Worm (Caenorhabditis elegans): ENCODE measurements around the gene fkh-8.

Gene fkh-8

ce11 chrII:6208116-6208515, 16.9 kb upstream of the fkh-8 start, which contains the start of gene daf-37:
Gene daf-37, minus strand, starts transcription at chrII:6208216.
- no peak for TF ChIP-seq T22C8.4 (GFP tag; IDR thresholded peaks at IDR 0.05)
- TF ChIP-seq ref-1 (GFP tag; conservative IDR thresholded peaks at IDR 0.05) = no peak
- no peak for TF ChIP-seq tab-1 (GFP tag; IDR thresholded peaks at IDR 0.05)
- no peak for TF ChIP-seq ztf-29 (GFP tag; IDR thresholded peaks at IDR 0.05)
- no peak for TF ChIP-seq ztf-23 (GFP tag; IDR thresholded peaks at IDR 0.05)
- no peak for TF ChIP-seq med-1 (GFP tag; optimal IDR thresholded peaks at IDR 0.05; ENCODE audit: insufficient read depth)
- TF ChIP-seq klf-2 (GFP tag; conservative IDR thresholded peaks at IDR 0.05) = no peak
- no peak for TF ChIP-seq flt-1 (GFP tag; IDR thresholded peaks at IDR 0.05)
- no peak for TF ChIP-seq cog-1 (tag; optimal IDR thresholded peaks at IDR 0.05)

ce11 chrII:6207252-6207651, 16.1 kb upstream of the fkh-8 start:
- TF ChIP-seq T22C8.4 (GFP tag; IDR thresholded peaks at IDR 0.05) (no peak), ref-1 (GFP tag; conservative IDR thresholded peaks at IDR 0.05) (no peak), flt-1 (GFP tag; IDR thresholded peaks at IDR 0.05) (no peak), cog-1 (tag; optimal IDR thresholded peaks at IDR 0.05) (no peak), med-1 (GFP tag; optimal IDR thresholded peaks at IDR 0.05; ENCODE audit: insufficient read depth) (no peak), ztf-23 (GFP tag; IDR thresholded peaks at IDR 0.05) (no peak), tab-1 (GFP tag; IDR thresholded peaks at IDR 0.05) (no peak), ztf-29 (GFP tag; IDR thresholded peaks at IDR 0.05) (no peak), klf-2 (GFP tag; conservative IDR thresholded peaks at IDR 0.05) (no peak)

ce11 chrII:6202910-6203309, 11.7 kb upstream of the fkh-8 start, which contains the start of gene C30B5.17:
Gene C30B5.17, minus strand, starts transcription at chrII:6203010.
- TF ChIP-seq klf-2 (GFP tag; conservative IDR thresholded peaks at IDR 0.05) (no peak), cog-1 (tag; optimal IDR thresholded peaks at IDR 0.05) (no peak)

- TF ChIP-seq med-1 (GFP tag; optimal IDR thresholded peaks at IDR 0.05; ENCODE audit: insufficient read depth) = no peak
- TF ChIP-seq cog-1 (tag; optimal IDR thresholded peaks at IDR 0.05) = no peak
- TF ChIP-seq tab-1 (GFP tag; IDR thresholded peaks at IDR 0.05) = no peak
- no peak for TF ChIP-seq ref-1 (GFP tag; conservative IDR thresholded peaks at IDR 0.05)
- no peak for TF ChIP-seq klf-2 (GFP tag; conservative IDR thresholded peaks at IDR 0.05)
- TF ChIP-seq ztf-23 (GFP tag; IDR thresholded peaks at IDR 0.05) = no peak
- no peak for TF ChIP-seq T22C8.4 (GFP tag; IDR thresholded peaks at IDR 0.05)
- no peak for TF ChIP-seq flt-1 (GFP tag; IDR thresholded peaks at IDR 0.05)
- TF ChIP-seq ztf-29 (GFP tag; IDR thresholded peaks at IDR 0.05) = no peak
Observed at ce11 chrII:6199010-6199409, 7.8 kb upstream of the fkh-8 start.

ce11 chrII:6198468-6198867, 7.3 kb upstream of the fkh-8 start, which contains the start of gene szy-4:
Gene szy-4, plus strand, starts transcription at chrII:6198696.
- TF ChIP-seq ref-1 (GFP tag; conservative IDR thresholded peaks at IDR 0.05) (no peak), tab-1 (GFP tag; IDR thresholded peaks at IDR 0.05) (no peak), ztf-29 (GFP tag; IDR thresholded peaks at IDR 0.05) (no peak), flt-1 (GFP tag; IDR thresholded peaks at IDR 0.05) (no peak), cog-1 (tag; optimal IDR thresholded peaks at IDR 0.05) (no peak), med-1 (GFP tag; optimal IDR thresholded peaks at IDR 0.05; ENCODE audit: insufficient read depth) (no peak), klf-2 (GFP tag; conservative IDR thresholded peaks at IDR 0.05) (no peak), T22C8.4 (GFP tag; IDR thresholded peaks at IDR 0.05) (no peak), ztf-23 (GFP tag; IDR thresholded peaks at IDR 0.05) (no peak)

- TF ChIP-seq tab-1 (GFP tag; IDR thresholded peaks at IDR 0.05) (no peak), med-1 (GFP tag; optimal IDR thresholded peaks at IDR 0.05; ENCODE audit: insufficient read depth) (no peak), flt-1 (GFP tag; IDR thresholded peaks at IDR 0.05) (no peak), klf-2 (GFP tag; conservative IDR thresholded peaks at IDR 0.05) (no peak), ztf-29 (GFP tag; IDR thresholded peaks at IDR 0.05) (no peak), T22C8.4 (GFP tag; IDR thresholded peaks at IDR 0.05) (peak; percentile 62), cog-1 (tag; optimal IDR thresholded peaks at IDR 0.05) (no peak), ztf-23 (GFP tag; IDR thresholded peaks at IDR 0.05) (peak; percentile 36; the same call in 1 of the 2 replicates), ref-1 (GFP tag; conservative IDR thresholded peaks at IDR 0.05) (no peak)
Observed at ce11 chrII:6196875-6197274, 5.7 kb upstream of the fkh-8 start, which contains the start of the genes rbmx-2 and C30B5.2. Gene rbmx-2, minus strand, starts transcription at chrII:6196948. Gene C30B5.2, plus strand, starts transcription at chrII:6197180.

- TF ChIP-seq ztf-29 (GFP tag; IDR thresholded peaks at IDR 0.05) (no peak), flt-1 (GFP tag; IDR thresholded peaks at IDR 0.05) (no peak), ztf-23 (GFP tag; IDR thresholded peaks at IDR 0.05) (no peak), tab-1 (GFP tag; IDR thresholded peaks at IDR 0.05) (no peak), cog-1 (tag; optimal IDR thresholded peaks at IDR 0.05) (no peak)
Observed at ce11 chrII:6192484-6192883, 1.3 kb upstream of the fkh-8 start, which contains the start of gene cpb-2. Gene cpb-2, plus strand, starts transcription at chrII:6192784.

ce11 chrII:6190770-6191169, 423 bp downstream of the fkh-8 start:
- TF ChIP-seq med-1 (GFP tag; optimal IDR thresholded peaks at IDR 0.05; ENCODE audit: insufficient read depth) = no peak
- no peak for TF ChIP-seq ztf-29 (GFP tag; IDR thresholded peaks at IDR 0.05)

- TF ChIP-seq cog-1 (tag; optimal IDR thresholded peaks at IDR 0.05) (no peak), ztf-29 (GFP tag; IDR thresholded peaks at IDR 0.05) (no peak), ref-1 (GFP tag; conservative IDR thresholded peaks at IDR 0.05) (no peak)
Observed at ce11 chrII:6181337-6181736, 9.9 kb downstream of the fkh-8 start.

ce11 chrII:6180552-6180951, 10.6 kb downstream of the fkh-8 start:
- TF ChIP-seq ztf-29 (GFP tag; IDR thresholded peaks at IDR 0.05) = no peak
- TF ChIP-seq klf-2 (GFP tag; conservative IDR thresholded peaks at IDR 0.05) = no peak
- no peak for TF ChIP-seq cog-1 (tag; optimal IDR thresholded peaks at IDR 0.05)
- no peak for TF ChIP-seq tab-1 (GFP tag; IDR thresholded peaks at IDR 0.05)
- TF ChIP-seq med-1 (GFP tag; optimal IDR thresholded peaks at IDR 0.05; ENCODE audit: insufficient read depth) = no peak
- TF ChIP-seq ref-1 (GFP tag; conservative IDR thresholded peaks at IDR 0.05) = no peak
- no peak for TF ChIP-seq ztf-23 (GFP tag; IDR thresholded peaks at IDR 0.05)

ce11 chrII:6179531-6179930, 11.7 kb downstream of the fkh-8 start, which contains the start of gene F40H3.1:
Gene F40H3.1, plus strand, starts transcription at chrII:6179831.
- TF ChIP-seq flt-1 (GFP tag; IDR thresholded peaks at IDR 0.05) (no peak), T22C8.4 (GFP tag; IDR thresholded peaks at IDR 0.05) (no peak), ref-1 (GFP tag; conservative IDR thresholded peaks at IDR 0.05) (no peak), cog-1 (tag; optimal IDR thresholded peaks at IDR 0.05) (no peak), ztf-23 (GFP tag; IDR thresholded peaks at IDR 0.05) (no peak), med-1 (GFP tag; optimal IDR thresholded peaks at IDR 0.05; ENCODE audit: insufficient read depth) (no peak), klf-2 (GFP tag; conservative IDR thresholded peaks at IDR 0.05) (no peak), tab-1 (GFP tag; IDR thresholded peaks at IDR 0.05) (no peak), ztf-29 (GFP tag; IDR thresholded peaks at IDR 0.05) (no peak)
